Worm (Caenorhabditis elegans): ENCODE measurements around the gene R05H11.2.

The R05H11.2 gene

DNA sequence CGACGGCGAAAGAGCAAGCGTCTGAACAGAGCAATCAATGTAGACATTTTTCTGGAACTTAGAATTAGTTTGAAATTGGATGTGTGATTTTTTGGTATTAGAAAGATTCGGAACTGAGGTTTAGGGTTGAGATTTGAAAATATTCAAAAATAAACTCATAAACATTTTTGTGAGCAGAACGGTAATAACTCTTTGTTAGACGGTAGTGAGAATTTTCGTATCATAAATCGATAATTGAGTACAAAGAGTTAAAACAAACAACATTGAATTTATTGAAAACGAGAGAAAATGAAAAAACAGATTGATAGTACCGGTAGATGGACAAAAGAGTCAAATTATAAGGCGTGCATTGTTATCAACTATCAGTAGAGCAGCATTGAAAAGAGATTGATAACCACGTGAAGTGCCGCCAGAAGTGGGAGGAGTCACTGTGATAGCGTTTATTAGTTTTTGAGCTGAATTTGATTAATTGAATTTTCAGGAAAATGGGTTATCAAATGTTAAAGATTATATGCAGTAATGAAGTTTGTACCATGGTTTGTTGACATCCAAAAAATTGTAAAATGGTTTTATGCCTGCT is 21.3 kb downstream of the R05H11.2 start, which contains the start of gene F28F5.6:
F28F5.6 (minus strand) TSS at position 51 of the 580 bp plus-strand sequence.
- TF ChIP-seq cog-1 (tag; optimal IDR thresholded peaks at IDR 0.05) (no peak), klf-2 (GFP tag; conservative IDR thresholded peaks at IDR 0.05) (no peak), ztf-23 (GFP tag; IDR thresholded peaks at IDR 0.05) (no peak), ref-1 (GFP tag; conservative IDR thresholded peaks at IDR 0.05) (no peak), ztf-29 (GFP tag; IDR thresholded peaks at IDR 0.05) (no peak), T22C8.4 (GFP tag; IDR thresholded peaks at IDR 0.05) (no peak), med-1 (GFP tag; optimal IDR thresholded peaks at IDR 0.05; ENCODE audit: insufficient read depth) (no peak), flt-1 (GFP tag; IDR thresholded peaks at IDR 0.05) (no peak), tab-1 (GFP tag; IDR thresholded peaks at IDR 0.05) (no peak)

DNA sequence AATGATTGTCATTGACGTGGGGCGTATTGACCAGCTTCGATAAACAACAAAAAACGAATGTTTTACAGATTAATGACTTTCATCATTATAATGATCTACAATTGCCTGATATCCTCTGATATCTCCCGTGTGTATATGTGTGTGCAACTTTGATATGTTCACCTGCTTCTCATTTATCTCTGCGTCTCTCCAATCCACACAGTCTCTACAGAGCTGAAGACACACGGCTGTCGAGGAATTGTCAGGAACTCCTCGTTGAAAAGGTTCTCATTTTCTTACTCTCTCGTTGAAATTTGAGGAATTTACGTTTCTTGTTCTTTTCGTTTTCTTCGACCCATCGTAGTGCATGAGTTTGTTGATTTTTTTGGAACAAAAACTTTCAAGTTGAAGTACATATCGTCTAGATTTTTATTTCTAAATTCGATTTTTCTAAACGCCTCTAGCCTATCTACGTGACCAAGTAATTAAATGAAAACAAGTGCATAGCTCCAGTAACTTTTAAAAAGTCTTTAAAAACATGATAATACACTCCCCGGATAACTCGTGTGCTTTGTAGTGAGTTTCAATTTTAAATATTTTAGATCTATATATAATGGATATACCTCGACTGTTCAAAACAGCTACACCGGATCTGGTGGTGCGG is 22.4 kb downstream of the R05H11.2 start, which contains the start of gene ten-1:
ten-1 (plus strand) TSS at position 593 of the 643 bp plus-strand sequence.
- TF ChIP-seq cog-1 (tag; optimal IDR thresholded peaks at IDR 0.05) (no peak), ztf-29 (GFP tag; IDR thresholded peaks at IDR 0.05) (no peak), flt-1 (GFP tag; IDR thresholded peaks at IDR 0.05) (no peak), klf-2 (GFP tag; conservative IDR thresholded peaks at IDR 0.05) (no peak), ref-1 (GFP tag; conservative IDR thresholded peaks at IDR 0.05) (no peak), T22C8.4 (GFP tag; IDR thresholded peaks at IDR 0.05) (no peak), med-1 (GFP tag; optimal IDR thresholded peaks at IDR 0.05; ENCODE audit: insufficient read depth) (no peak), tab-1 (GFP tag; IDR thresholded peaks at IDR 0.05) (no peak), ztf-23 (GFP tag; IDR thresholded peaks at IDR 0.05) (no peak)

DNA sequence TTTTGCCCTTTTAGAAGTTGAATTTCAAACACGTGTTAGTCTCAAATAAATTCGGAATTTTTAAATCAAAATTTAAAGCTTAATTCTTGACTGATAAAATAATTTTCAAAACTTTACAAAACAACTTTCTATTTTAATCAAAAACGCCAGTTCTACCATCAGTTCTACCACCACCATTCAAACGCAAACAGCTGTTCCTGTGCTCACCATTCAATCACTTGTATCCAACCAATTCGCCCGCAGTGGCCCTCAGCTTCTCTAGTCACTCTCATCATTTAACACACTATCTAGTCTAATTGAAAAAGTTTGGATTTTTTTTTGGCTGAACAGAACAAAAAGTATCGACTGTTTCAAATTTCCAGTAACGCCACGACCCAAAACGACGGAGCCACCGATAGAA is 24.7 kb downstream of the R05H11.2 start:
- TF ChIP-seq ztf-23 (GFP tag; IDR thresholded peaks at IDR 0.05) (no peak), cog-1 (tag; optimal IDR thresholded peaks at IDR 0.05) (no peak), ztf-29 (GFP tag; IDR thresholded peaks at IDR 0.05) (no peak), med-1 (GFP tag; optimal IDR thresholded peaks at IDR 0.05; ENCODE audit: insufficient read depth) (no peak), ref-1 (GFP tag; conservative IDR thresholded peaks at IDR 0.05) (no peak)

DNA sequence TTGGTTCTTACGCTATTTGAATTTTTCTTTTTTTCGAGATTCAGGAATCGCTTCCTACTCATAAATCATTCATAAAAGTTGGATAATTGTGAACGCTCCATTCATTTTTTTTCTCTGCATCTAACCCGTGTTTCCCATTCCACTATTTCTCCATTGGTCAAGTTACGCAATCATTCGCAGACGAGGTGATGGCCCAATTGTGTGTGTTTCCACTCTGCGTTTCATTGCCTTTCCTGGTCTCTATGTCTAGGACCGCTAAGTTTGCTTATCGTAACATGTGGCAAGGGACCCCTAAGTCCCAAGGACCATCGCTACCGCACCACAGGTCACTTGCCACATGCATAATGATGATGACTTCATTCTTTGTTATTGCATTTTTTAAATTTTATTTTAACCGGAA is 28.0 kb downstream of the R05H11.2 start:
- TF ChIP-seq flt-1 (GFP tag; IDR thresholded peaks at IDR 0.05) (0 out of 2 replicates have a peak, but pooled peaks have one; percentile 47), cog-1 (tag; optimal IDR thresholded peaks at IDR 0.05) (no peak)

DNA sequence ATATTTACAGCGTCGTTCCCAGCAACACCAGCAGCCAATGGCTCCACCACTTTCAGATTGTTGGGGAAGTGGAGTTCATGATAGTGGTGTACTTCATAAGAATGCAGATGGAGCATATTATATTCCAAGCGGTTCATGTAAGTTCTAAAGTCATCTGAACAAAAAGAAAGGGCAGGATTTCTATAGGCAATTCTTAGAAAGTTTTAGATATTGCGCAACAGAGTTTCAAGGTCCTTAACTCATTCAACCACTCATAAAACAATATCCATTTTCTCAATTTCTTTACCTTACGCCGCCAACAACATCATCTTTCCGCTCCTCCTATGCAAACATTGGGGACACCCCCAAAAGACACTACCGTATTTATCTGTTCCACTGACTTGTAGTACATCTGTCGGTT is 33.2 kb downstream of the R05H11.2 start:
- TF ChIP-seq T22C8.4 (GFP tag; IDR thresholded peaks at IDR 0.05) (no peak), ztf-29 (GFP tag; IDR thresholded peaks at IDR 0.05) (no peak), klf-2 (GFP tag; conservative IDR thresholded peaks at IDR 0.05) (no peak), flt-1 (GFP tag; IDR thresholded peaks at IDR 0.05) (no peak), ref-1 (GFP tag; conservative IDR thresholded peaks at IDR 0.05) (no peak), ztf-23 (GFP tag; IDR thresholded peaks at IDR 0.05) (no peak), tab-1 (GFP tag; IDR thresholded peaks at IDR 0.05) (no peak), cog-1 (tag; optimal IDR thresholded peaks at IDR 0.05) (no peak), med-1 (GFP tag; optimal IDR thresholded peaks at IDR 0.05; ENCODE audit: insufficient read depth) (no peak)

DNA sequence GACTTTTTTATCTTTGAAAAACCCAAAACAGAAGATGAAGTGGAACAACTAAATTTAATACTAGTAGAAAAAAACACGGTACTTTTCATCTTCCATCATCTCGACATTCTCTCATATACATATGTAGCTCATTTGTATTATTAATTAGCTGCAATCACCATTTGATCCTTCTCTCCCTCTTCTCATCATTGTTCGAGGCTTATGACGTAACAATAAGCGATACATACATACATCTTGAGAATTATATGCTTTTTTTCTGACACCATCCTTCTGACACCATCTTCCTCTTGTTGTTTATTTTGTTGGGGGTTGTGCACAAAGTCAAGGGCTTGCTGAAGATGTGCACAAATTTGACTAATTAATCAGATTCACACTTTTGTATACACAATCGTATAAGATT is 39.2 kb downstream of the R05H11.2 start:
- TF ChIP-seq klf-2 (GFP tag; conservative IDR thresholded peaks at IDR 0.05) (no peak), ref-1 (GFP tag; conservative IDR thresholded peaks at IDR 0.05) (no peak), T22C8.4 (GFP tag; IDR thresholded peaks at IDR 0.05) (no peak), tab-1 (GFP tag; IDR thresholded peaks at IDR 0.05) (no peak), ztf-29 (GFP tag; IDR thresholded peaks at IDR 0.05) (no peak), med-1 (GFP tag; optimal IDR thresholded peaks at IDR 0.05; ENCODE audit: insufficient read depth) (no peak), ztf-23 (GFP tag; IDR thresholded peaks at IDR 0.05) (no peak), cog-1 (tag; optimal IDR thresholded peaks at IDR 0.05) (no peak), flt-1 (GFP tag; IDR thresholded peaks at IDR 0.05) (no peak)

DNA sequence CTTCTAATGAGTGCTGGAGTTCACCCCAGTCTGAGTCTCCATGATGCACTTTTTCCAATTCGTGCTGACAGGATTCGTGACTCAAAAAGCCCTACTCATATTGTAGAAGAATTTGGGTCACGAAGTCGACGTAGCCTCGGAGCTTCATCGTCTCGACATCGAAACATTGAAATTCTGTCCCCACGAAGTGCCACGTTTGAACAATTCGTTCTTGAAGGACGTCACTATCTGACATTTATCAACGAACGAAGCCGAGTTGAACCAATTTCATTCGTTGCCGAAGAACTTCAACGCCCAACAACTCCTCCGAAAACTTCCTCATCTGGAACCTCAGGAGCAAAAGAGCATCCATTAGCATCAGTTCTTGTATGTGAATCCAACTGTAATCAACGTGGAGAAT is 41.0 kb downstream of the R05H11.2 start:
- TF ChIP-seq flt-1 (GFP tag; IDR thresholded peaks at IDR 0.05), result no peak
- TF ChIP-seq tab-1 (GFP tag; IDR thresholded peaks at IDR 0.05), result no peak
- no peak for TF ChIP-seq cog-1 (tag; optimal IDR thresholded peaks at IDR 0.05)

DNA sequence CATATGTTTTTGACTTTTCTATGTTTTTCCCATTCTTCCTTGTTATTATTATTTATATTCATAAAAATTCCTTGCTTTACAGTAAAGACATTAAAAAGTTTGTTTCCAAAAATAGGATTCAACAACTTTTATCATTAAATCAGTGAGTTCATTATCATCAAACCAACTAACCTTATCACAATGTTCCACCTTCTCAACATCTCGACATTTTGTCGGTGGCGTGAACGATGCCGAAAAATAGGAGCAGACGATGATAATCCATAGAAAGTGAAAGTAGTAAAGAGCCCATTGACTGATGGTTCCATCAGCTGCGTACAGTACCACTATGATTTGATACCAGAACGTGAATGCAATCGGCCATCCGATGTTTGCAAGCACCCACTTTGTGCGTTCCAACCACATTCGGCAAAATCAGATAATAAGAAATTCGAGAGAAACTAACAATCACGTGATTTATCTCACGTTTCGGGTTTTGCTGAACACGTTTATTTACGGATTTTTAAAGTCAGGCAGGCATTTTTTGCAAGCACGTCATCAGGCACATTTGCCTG is 50.6 kb downstream of the R05H11.2 start, which contains the start of gene dhhc-5:
dhhc-5 (minus strand) TSS at position 406 of the 551 bp plus-strand sequence.
- TF ChIP-seq ref-1 (GFP tag; conservative IDR thresholded peaks at IDR 0.05), result no peak
- no peak for TF ChIP-seq flt-1 (GFP tag; IDR thresholded peaks at IDR 0.05)
- no peak for TF ChIP-seq T22C8.4 (GFP tag; IDR thresholded peaks at IDR 0.05)
- TF ChIP-seq med-1 (GFP tag; optimal IDR thresholded peaks at IDR 0.05; ENCODE audit: insufficient read depth), result no peak
- no peak for TF ChIP-seq cog-1 (tag; optimal IDR thresholded peaks at IDR 0.05)
- TF ChIP-seq tab-1 (GFP tag; IDR thresholded peaks at IDR 0.05), result no peak
- TF ChIP-seq klf-2 (GFP tag; conservative IDR thresholded peaks at IDR 0.05), result no peak
- no peak for TF ChIP-seq ztf-23 (GFP tag; IDR thresholded peaks at IDR 0.05)
